Worm (Caenorhabditis elegans) whole organism, L1 larva: ENCODE results near the gene F27D9.7.

ENCODE experiments used
- elt-2 ChIP-seq: sonication (generic microtip); optimal IDR thresholded peaks from 2 replicates; lab custom pipeline; 2016; ENCODE audit warnings: missing genetic modification characterization, mild to moderate bottlenecking, inconsistent platforms, missing compliant biosample characterization, missing genetic modification reagents
- elt-3 ChIP-seq, 6 experiments: fragments of 150-350 bp in 1 of 6; sonication (generic microtip); optimal IDR thresholded peaks; 2 replicates each; lab custom pipeline; 2017 to 2018; ENCODE audit warnings: missing biosample characterization in 6 of 6, missing genetic modification characterization in 6 of 6, inconsistent platforms in 1 of 6
- fkh-10 ChIP-seq: sonication (generic microtip); optimal IDR thresholded peaks from 2 replicates; lab custom pipeline; 2017; ENCODE audit warnings: missing biosample characterization, missing genetic modification reagents, missing genetic modification characterization
- fkh-8 ChIP-seq: sonication (generic microtip); optimal IDR thresholded peaks from 2 replicates; lab custom pipeline; 2016; ENCODE audit warnings: mild to moderate bottlenecking, missing genetic modification characterization, missing compliant biosample characterization
- lin-15B ChIP-seq: fragments of 150-350 bp; sonication (generic microtip); optimal IDR thresholded peaks from 3 replicates; lab custom pipeline; 2014; ENCODE audit warnings: missing biosample characterization, missing genetic modification characterization
- lin-39 ChIP-seq: fragments of 150-350 bp; optimal IDR thresholded peaks from 2 replicates; lab custom pipeline; 2014; ENCODE audit warnings: missing biosample characterization, missing genetic modification reagents, missing genetic modification characterization
- nhr-28 ChIP-seq: fragments of 150-350 bp; optimal IDR thresholded peaks from 2 replicates; lab custom pipeline; 2014; ENCODE audit warnings: missing biosample characterization, missing genetic modification characterization
- nhr-90 ChIP-seq: sonication (generic microtip); optimal IDR thresholded peaks from 2 replicates; lab custom pipeline; 2016; ENCODE audit warnings: mild to moderate bottlenecking, missing genetic modification characterization, missing compliant biosample characterization; ENCODE audit not compliant: poor library complexity
- unc-98 ChIP-seq: fragments of 200-800 bp; sonication (Bioruptor generic); IDR thresholded peaks from 2 replicates; pipeline ENCODE4 v1.3.6; 2022; ENCODE audit warnings: missing genetic modification characterization, missing compliant biosample characterization

ce11 chrX:7652308-7652707 lies 18.2 kb downstream of the F27D9.7 start:
- TF ChIP-seq elt-3 (tag; optimal IDR thresholded peaks at IDR 0.05; lab: Kevin White, UChicago) (no peak), elt-2 (no peak), fkh-8 (tag; lab: Kevin White, UChicago) (no peak), unc-98 (GFP tag; lab: Robert Waterston, UW) (no peak), nhr-90 (tag; lab: Kevin White, UChicago) (no peak), lin-15B (tag; lab: Kevin White, UChicago) (no peak), lin-39 (no peak), fkh-10 (no peak), nhr-28 (tag; lab: Kevin White, UChicago) (no peak)
